Worm (Caenorhabditis elegans): Measurements from ENCODE around the gene B0554.5.

Gene B0554.5

DNA sequence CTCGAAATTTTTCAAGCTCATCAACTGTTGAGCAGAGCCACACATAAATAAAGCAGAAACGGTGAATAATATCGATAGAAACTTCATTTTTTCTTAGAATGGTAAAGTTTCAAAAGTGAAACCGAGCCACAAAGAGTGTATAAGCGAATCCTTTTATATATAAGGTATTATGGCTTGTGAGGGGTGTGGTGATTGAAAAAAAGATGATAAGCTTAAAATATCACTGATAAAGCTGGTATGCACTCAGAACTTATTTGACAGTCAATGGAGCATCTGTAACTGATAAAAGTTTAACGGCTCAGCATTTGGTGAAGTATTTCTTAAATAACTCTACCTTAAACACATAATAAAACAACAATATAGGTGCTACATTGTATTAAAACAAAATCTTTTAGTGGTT is 9.6 kb upstream of the B0554.5 start, which contains the start of gene dod-19:
Gene dod-19, minus strand, starts transcription at position 130 of the 400 bp plus-strand sequence.
- TF ChIP-seq W03F9.2 (tag; optimal IDR thresholded peaks at IDR 0.05) (no peak), dao-5 (tag; optimal IDR thresholded peaks at IDR 0.05) (no peak), him-1 (tag; optimal IDR thresholded peaks at IDR 0.05) (no peak)

DNA sequence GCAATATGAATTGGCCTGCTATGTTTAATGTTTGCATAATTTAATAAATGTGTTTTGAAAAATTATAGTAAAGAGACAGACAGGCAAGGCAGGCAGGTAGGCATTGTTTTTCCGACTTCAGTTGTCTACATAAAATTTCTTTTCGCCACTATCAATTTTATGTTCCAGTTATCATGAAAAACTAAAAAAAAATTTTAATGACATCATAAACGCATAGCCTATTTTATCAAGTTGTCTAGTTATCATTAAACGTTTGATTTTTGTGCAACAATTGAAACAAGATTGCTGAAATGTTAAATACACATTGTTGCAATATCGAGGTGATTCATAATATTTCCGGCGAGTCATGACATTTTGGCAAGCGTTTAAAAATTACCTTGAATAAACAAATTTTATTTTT is 9.2 kb upstream of the B0554.5 start:
- TF ChIP-seq him-1 (tag; optimal IDR thresholded peaks at IDR 0.05): no peak
- no peak for TF ChIP-seq dao-5 (tag; optimal IDR thresholded peaks at IDR 0.05)
- no peak for TF ChIP-seq W03F9.2 (tag; optimal IDR thresholded peaks at IDR 0.05)

DNA sequence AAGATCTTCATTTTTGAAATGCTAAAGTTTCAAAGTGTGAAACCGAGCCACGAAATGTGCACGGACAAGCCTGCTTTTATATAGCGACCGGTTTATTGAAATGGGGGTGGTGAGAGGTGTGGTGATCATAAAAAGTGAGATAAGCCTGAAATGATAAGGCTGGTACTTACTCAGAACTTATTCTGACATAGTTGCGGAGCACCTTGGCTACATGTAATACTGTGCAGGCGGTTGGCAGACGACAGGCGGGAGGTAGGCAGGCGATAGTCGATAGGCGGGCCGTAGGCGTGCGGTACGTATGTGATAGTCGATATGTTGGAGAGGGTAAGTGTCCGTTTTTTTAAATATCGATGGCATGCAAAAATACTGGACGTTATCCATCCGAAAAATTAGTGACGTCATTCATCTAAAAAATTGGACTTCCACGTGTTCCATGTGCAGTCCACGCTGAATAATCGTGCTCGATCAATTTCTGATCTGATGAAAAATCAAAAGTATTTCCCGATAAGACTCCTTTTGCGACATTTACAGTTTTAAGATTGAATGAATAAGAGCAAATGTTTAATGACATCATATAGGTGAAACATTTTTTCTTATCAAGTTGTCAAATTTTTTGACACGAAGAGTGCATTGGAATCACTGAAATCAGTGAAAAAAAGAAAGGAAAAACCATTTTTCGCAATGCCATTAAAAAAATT is 6.4 kb upstream of the B0554.5 start, which contains the start of gene irg-8:
Gene irg-8, minus strand, starts transcription at position 51 of the 698 bp plus-strand sequence.
- TF ChIP-seq W03F9.2 (tag; optimal IDR thresholded peaks at IDR 0.05) (no peak), dao-5 (tag; optimal IDR thresholded peaks at IDR 0.05) (no peak), him-1 (tag; optimal IDR thresholded peaks at IDR 0.05) (no peak)

DNA sequence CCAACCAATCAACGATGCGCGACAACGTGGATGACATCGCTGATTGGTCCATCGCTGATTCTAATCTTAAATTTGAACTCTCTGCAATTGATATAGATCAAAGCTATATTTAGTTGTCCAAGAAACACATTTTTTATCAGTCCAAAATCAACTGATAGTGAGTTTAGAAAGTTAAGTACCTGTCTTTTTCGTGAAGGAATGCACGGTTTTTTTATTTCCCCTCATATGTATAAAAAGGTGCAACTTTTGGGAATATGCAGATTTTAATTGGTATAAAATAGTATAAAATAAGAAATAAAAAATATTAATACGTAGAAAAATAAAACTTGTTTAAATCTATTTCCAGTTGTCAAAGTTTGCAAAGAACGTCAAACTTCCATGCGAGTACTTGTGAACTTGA is 5.8 kb upstream of the B0554.5 start, which contains the start of gene Y39D8A.1:
Gene Y39D8A.1, plus strand, starts transcription at position 301 of the 400 bp plus-strand sequence.
- TF ChIP-seq W03F9.2 (tag; optimal IDR thresholded peaks at IDR 0.05) (no peak), dao-5 (tag; optimal IDR thresholded peaks at IDR 0.05) (no peak), him-1 (tag; optimal IDR thresholded peaks at IDR 0.05) (no peak)

ce11 chrV:422133-422532 is 2.1 kb upstream of the B0554.5 start, which contains the start of gene dod-20:
Gene dod-20, plus strand, starts transcription at chrV:422433.
- TF ChIP-seq him-1 (tag; optimal IDR thresholded peaks at IDR 0.05): no peak
- TF ChIP-seq W03F9.2 (tag; optimal IDR thresholded peaks at IDR 0.05): no peak
- TF ChIP-seq dao-5 (tag; optimal IDR thresholded peaks at IDR 0.05): no peak

- TF ChIP-seq dao-5 (tag; optimal IDR thresholded peaks at IDR 0.05): no peak
- no peak for TF ChIP-seq W03F9.2 (tag; optimal IDR thresholded peaks at IDR 0.05)
- TF ChIP-seq him-1 (tag; optimal IDR thresholded peaks at IDR 0.05): no peak
Measured at ce11 chrV:428844-429243, 4.6 kb downstream of the B0554.5 start, which contains the start of gene B0554.4. Gene B0554.4, plus strand, starts transcription at chrV:429144.

DNA sequence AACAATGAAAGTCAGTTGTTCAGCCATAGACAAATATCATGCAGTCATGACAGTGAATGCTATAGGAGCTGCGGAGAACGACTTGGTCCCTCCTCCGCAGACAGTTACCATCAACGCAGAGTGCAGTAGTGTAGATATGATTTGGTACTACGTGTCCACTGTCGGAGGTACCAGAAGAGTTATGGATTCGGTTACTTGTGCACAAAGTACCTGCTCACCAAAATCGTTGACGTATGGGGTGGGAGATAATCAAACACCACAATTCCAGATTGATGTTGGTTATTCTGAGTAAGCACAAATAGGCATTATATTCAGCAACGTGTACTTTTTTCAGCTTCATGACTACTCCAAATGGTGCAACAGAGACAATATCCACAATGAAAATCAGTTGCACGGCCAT is 8.8 kb downstream of the B0554.5 start:
- TF ChIP-seq him-1 (tag; optimal IDR thresholded peaks at IDR 0.05) (no peak), dao-5 (tag; optimal IDR thresholded peaks at IDR 0.05) (no peak), W03F9.2 (tag; optimal IDR thresholded peaks at IDR 0.05) (no peak)

ce11 chrV:433898-434297 is 9.7 kb downstream of the B0554.5 start, which contains the start of gene B0554.2:
Gene B0554.2, plus strand, starts transcription at chrV:434198.
- no peak for TF ChIP-seq him-1 (tag; optimal IDR thresholded peaks at IDR 0.05)
- TF ChIP-seq dao-5 (tag; optimal IDR thresholded peaks at IDR 0.05): no peak
- no peak for TF ChIP-seq W03F9.2 (tag; optimal IDR thresholded peaks at IDR 0.05)

- TF ChIP-seq W03F9.2 (tag; optimal IDR thresholded peaks at IDR 0.05) (no peak), him-1 (tag; optimal IDR thresholded peaks at IDR 0.05) (no peak), dao-5 (tag; optimal IDR thresholded peaks at IDR 0.05) (no peak)
Measured at ce11 chrV:438094-438493, 13.9 kb downstream of the B0554.5 start, which contains the start of gene B0554.1. Gene B0554.1, plus strand, starts transcription at chrV:438394.

ce11 chrV:439183-439749 is 15.0 kb downstream of the B0554.5 start:
- TF ChIP-seq W03F9.2 (tag; optimal IDR thresholded peaks at IDR 0.05) (no peak), dao-5 (tag; optimal IDR thresholded peaks at IDR 0.05) (no peak), him-1 (tag; optimal IDR thresholded peaks at IDR 0.05) (no peak)

DNA sequence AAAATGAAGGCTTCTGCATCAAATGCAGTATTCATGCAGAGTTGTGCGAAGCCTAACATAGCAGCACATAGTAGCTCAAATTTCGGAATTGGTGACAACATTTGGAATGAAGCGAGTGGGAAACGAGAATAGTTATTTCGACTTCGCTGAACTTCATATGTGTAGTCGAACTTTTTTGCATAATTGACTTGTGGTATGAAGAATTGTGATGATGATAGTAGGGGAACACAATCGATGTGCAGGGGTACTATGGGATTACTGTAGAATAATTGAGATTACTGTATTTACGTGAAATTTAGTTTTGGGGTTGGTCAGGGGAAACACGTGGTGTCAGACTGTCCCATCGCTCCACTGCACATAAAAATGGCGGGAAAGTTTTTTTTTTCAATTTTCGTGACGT is 16.7 kb downstream of the B0554.5 start, which contains the start of gene B0554.7:
Gene B0554.7, minus strand, starts transcription at position 101 of the 400 bp plus-strand sequence.
- TF ChIP-seq dao-5 (tag; optimal IDR thresholded peaks at IDR 0.05): no peak
- TF ChIP-seq W03F9.2 (tag; optimal IDR thresholded peaks at IDR 0.05): no peak
- no peak for TF ChIP-seq him-1 (tag; optimal IDR thresholded peaks at IDR 0.05)

DNA sequence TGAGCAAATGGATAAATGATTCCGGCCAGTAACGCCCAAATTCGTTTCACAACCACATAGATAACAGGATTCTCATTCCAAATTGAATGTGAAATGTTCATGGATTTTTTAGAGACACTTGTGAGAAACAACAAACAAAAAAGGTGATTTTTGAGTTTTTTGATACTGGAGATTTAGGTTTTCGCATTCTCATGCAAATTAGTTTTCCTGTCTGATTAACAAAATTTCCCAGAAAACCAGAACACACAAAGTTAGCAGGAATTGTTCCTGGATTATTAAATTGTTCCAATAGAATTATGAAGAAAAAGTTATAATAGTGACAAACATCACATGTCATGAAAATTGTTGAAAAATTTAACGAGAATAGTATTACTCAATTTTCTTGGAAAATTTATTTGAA is 19.0 kb downstream of the B0554.5 start, which contains the start of gene srh-33:
Gene srh-33, minus strand, starts transcription at position 101 of the 400 bp plus-strand sequence.
- TF ChIP-seq dao-5 (tag; optimal IDR thresholded peaks at IDR 0.05) (no peak), W03F9.2 (tag; optimal IDR thresholded peaks at IDR 0.05) (no peak), him-1 (tag; optimal IDR thresholded peaks at IDR 0.05) (no peak)

ce11 chrV:446574-446973 is 22.3 kb downstream of the B0554.5 start, which contains the start of gene srh-34:
Gene srh-34, minus strand, starts transcription at chrV:446674.
- TF ChIP-seq him-1 (tag; optimal IDR thresholded peaks at IDR 0.05) (no peak), dao-5 (tag; optimal IDR thresholded peaks at IDR 0.05) (no peak), W03F9.2 (tag; optimal IDR thresholded peaks at IDR 0.05) (no peak)

DNA sequence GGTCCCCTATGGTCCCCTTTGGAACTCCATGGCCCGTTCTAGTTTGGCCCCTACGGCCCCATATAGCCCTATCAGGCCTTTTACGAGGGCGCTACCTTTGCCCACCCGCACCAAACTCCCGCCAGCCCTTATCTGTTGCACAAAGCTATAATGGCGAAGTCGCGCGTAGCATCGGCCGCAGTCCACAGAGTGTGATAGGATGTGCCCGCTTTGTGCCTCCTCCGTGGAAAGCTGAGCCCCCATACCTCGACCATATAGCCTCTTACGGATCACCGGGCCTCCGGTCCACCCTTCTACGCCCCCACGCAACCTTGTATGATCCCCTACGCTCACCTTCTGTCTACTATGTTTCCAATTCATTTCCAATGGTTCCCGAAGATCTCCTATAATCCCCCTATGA is 22.7 kb downstream of the B0554.5 start:
- TF ChIP-seq him-1 (tag; optimal IDR thresholded peaks at IDR 0.05) (no peak), dao-5 (tag; optimal IDR thresholded peaks at IDR 0.05) (no peak)

Measured in whole organism, L4/young adult.